Worm (Caenorhabditis elegans) whole organism, late embryonic: ENCODE measurements around the gene Y49E10.16.

Experiments used
- C38D4.7 ChIP-seq: fragments of 200-800 bp; sonication (Bioruptor generic); optimal IDR thresholded peaks from 2 replicates; lab custom pipeline; 2018; ENCODE audit warnings: mild to moderate bottlenecking, missing genetic modification characterization, moderate library complexity, missing compliant biosample characterization
- ama-1 ChIP-seq: fragments of 150-350 bp; optimal IDR thresholded peaks from 2 replicates; lab custom pipeline; 2014
- dve-1 ChIP-seq: sonication (generic microtip); optimal IDR thresholded peaks from 2 replicates; lab custom pipeline; 2017; ENCODE audit warnings: antibody characterized with exemption, mild to moderate bottlenecking, missing genetic modification characterization, missing compliant biosample characterization
- ets-4 ChIP-seq: sonication (generic microtip); optimal IDR thresholded peaks from 2 replicates; lab custom pipeline; 2016; ENCODE audit warnings: missing genetic modification characterization, missing compliant biosample characterization
- lim-6 ChIP-seq: sonication (generic microtip); optimal IDR thresholded peaks from 2 replicates; lab custom pipeline; 2016; ENCODE audit warnings: missing genetic modification characterization, missing compliant biosample characterization
- lin-11 ChIP-seq: fragments of 200-800 bp; sonication (Bioruptor generic); optimal IDR thresholded peaks from 2 replicates; lab custom pipeline; 2018; ENCODE audit warnings: mild to moderate bottlenecking, missing genetic modification characterization, missing compliant biosample characterization
- madf-2 ChIP-seq: sonication (generic microtip); optimal IDR thresholded peaks from 2 replicates; lab custom pipeline; 2017; ENCODE audit warnings: missing genetic modification characterization, missing compliant biosample characterization
- odd-2 ChIP-seq: sonication (generic microtip); optimal IDR thresholded peaks from 2 replicates; lab custom pipeline; 2017; ENCODE audit warnings: antibody characterized with exemption, mild to moderate bottlenecking, missing genetic modification characterization, missing compliant biosample characterization
- pha-4 ChIP-seq: fragments of 150-350 bp; optimal IDR thresholded peaks from 2 replicates; lab custom pipeline; 2018; ENCODE audit warnings: missing biosample characterization, missing genetic modification reagents, missing genetic modification characterization
- sdc-2 ChIP-seq: sonication (generic microtip); optimal IDR thresholded peaks from 2 replicates; lab custom pipeline; 2016; ENCODE audit warnings: missing genotype, missing genetic modification characterization, missing compliant biosample characterization
- tbx-7 ChIP-seq: sonication (generic microtip); optimal IDR thresholded peaks from 2 replicates; lab custom pipeline; 2016; ENCODE audit warnings: missing genotype, missing genetic modification characterization, missing compliant biosample characterization
- unc-3 ChIP-seq, 2 experiments: fragments of 200-800 bp in 1 of 2; sonication (Bioruptor generic) in 1 of 2; sonication (generic microtip) in 1 of 2; conservative IDR thresholded peaks in 1 of 2; optimal IDR thresholded peaks in 1 of 2; 2 replicates each; pipeline versions ENCODE4 v1.3.6 to Lab custom; 2016 to 2022; ENCODE audit warnings: missing compliant biosample characterization in 2 of 2, missing genetic modification characterization in 2 of 2, missing genetic modification reagents in 1 of 2
- unc-42 ChIP-seq: sonication (generic microtip); optimal IDR thresholded peaks from 2 replicates; lab custom pipeline; 2016; ENCODE audit warnings: missing genotype, missing genetic modification characterization, missing compliant biosample characterization

DNA sequence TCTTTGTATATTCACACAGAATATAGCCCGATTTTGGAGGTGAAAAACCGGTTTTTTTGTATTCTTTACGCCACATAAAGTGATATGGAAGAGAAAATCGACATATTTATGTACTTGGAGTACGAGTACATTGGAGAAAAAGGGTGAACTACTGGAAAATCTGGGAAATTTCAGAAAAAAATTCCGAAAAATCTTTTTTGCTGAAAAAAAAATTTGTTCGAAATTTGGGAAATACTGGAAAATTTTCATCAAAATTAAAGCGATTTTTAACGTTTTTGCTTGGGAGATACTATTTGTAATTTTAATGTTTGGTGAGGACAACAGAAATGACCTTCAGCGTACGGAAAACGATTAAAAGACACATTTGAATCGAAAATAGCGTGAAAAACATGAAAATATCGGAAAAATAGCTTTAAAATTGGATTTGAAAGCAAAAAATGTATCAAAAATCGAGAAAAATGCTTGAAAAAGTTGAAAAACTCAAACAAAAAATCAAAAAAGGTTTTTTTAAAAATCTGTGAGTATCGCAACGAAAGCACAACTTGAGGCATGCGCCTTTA is 4.4 kb upstream of the Y49E10.16 start:
- TF ChIP-seq madf-2 (tag; lab: Kevin White, UChicago) (no peak), odd-2 (tag; lab: Kevin White, UChicago) (no peak), lim-6 (tag; lab: Kevin White, UChicago) (no peak), unc-42 (tag; lab: Kevin White, UChicago) (no peak), pha-4 (tag; lab: Kevin White, UChicago) (no peak), C38D4.7 (GFP tag; lab: Kevin White, UChicago) (no peak), unc-3 (GFP tag; conservative IDR thresholded peaks at IDR 0.05; lab: Robert Waterston, UW) (no peak), unc-3 (tag; optimal IDR thresholded peaks at IDR 0.05; lab: Kevin White, UChicago) (no peak), ama-1 (no peak), lin-11 (tag; lab: Kevin White, UChicago) (no peak), dve-1 (tag; lab: Kevin White, UChicago) (no peak), sdc-2 (no peak), ets-4 (no peak), tbx-7 (no peak)
